Fruit fly (Drosophila melanogaster): ENCODE data around the gene CG43999.
A peak's percentile ranks its signal among the peaks of the same experiment; 100 is the strongest.

The CG43999 gene

DNA sequence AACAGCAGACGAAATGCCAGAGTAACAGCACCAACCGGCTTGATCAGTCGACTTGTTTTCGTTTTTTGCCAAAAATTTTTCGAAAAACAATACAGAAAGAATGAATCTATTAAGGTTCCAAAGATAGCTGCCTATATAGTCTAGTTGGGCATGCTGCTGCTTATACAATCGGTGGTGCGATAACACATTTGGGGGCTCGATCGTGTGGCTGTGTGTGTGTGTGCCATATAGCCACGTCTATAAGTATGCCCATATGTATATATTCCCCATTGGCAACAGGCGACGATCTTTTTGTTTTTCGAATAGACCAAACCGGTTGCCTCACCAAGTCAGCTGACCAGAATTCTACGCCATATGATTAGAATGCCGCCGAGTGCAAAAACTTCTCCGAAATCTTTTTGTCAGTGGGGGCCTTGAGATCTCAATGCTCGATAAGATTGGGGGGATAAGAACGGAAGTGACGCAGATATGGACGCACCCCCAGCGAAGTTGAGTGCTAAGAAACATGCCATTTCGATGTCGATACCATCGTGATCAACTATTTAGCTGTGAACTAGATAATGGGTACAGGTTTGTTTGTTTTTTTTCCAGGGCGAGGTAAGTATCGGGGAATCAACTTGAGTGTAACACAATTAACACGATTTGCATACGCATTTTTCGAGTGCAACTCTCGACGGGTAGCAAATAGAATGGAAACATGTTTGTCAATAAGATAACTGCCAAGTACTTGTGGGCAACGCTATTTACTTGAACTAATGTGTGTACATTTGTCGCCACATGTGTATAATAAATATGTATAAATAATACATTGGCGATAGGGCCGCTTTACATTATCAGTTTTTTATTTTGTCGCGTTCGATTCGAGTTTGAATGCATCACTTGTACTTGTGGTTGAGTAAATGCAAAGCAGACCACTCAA lies 11.4 kb upstream of the CG43999 start:
- TF ChIP-seq rn (GFP tag; IDR thresholded peaks at IDR 0.05): no peak
- no peak for TF ChIP-seq CG10348 (GFP tag; IDR thresholded peaks at IDR 0.05)
- TF ChIP-seq CG14655 (GFP tag; optimal IDR thresholded peaks at IDR 0.05): peak; percentile 22
- TF ChIP-seq CG12605 (GFP tag; IDR thresholded peaks at IDR 0.05): no peak; the same call in 1 of the 2 replicates
- no peak for TF ChIP-seq gl (tag; optimal IDR thresholded peaks at IDR 0.05)
- peak; percentile 65 for TF ChIP-seq Ets98B (GFP tag; IDR thresholded peaks at IDR 0.05)
- TF ChIP-seq Pif1B (GFP tag; optimal IDR thresholded peaks at IDR 0.05): no peak
- no peak for TF ChIP-seq CG34367 (tag; optimal IDR thresholded peaks at IDR 0.05)
- no peak for TF ChIP-seq EcR (GFP tag; optimal IDR thresholded peaks at IDR 0.05)
- no peak for TF ChIP-seq CG13204 (GFP tag; optimal IDR thresholded peaks at IDR 0.05)
- no peak for TF ChIP-seq CG17806 (tag; optimal IDR thresholded peaks at IDR 0.05)
- TF ChIP-seq CG8159 (tag; optimal IDR thresholded peaks at IDR 0.05): no peak
- no peak for TF ChIP-seq D1 (tag; optimal IDR thresholded peaks at IDR 0.05)
- TF ChIP-seq CG4496 (GFP tag; IDR thresholded peaks at IDR 0.05): peak; percentile 60
- TF ChIP-seq Pif1A (GFP tag; optimal IDR thresholded peaks at IDR 0.05): peak; percentile 15
- 0 out of 3 replicates have a peak, but pooled peaks have one; percentile 49 for TF ChIP-seq fd96Ca (GFP tag; IDR thresholded peaks at IDR 0.05)
- TF ChIP-seq CG8301 (tag; optimal IDR thresholded peaks at IDR 0.05): no peak
- peak; percentile 37; the same call in 1 of the 2 replicates for TF ChIP-seq CG32121 (GFP tag; IDR thresholded peaks at IDR 0.05)
- no peak for TF ChIP-seq CG15710 (tag; optimal IDR thresholded peaks at IDR 0.05)
- no peak for TF ChIP-seq Snoo (tag; optimal IDR thresholded peaks at IDR 0.05)
- TF ChIP-seq CG9948 (tag; optimal IDR thresholded peaks at IDR 0.05): no peak

DNA sequence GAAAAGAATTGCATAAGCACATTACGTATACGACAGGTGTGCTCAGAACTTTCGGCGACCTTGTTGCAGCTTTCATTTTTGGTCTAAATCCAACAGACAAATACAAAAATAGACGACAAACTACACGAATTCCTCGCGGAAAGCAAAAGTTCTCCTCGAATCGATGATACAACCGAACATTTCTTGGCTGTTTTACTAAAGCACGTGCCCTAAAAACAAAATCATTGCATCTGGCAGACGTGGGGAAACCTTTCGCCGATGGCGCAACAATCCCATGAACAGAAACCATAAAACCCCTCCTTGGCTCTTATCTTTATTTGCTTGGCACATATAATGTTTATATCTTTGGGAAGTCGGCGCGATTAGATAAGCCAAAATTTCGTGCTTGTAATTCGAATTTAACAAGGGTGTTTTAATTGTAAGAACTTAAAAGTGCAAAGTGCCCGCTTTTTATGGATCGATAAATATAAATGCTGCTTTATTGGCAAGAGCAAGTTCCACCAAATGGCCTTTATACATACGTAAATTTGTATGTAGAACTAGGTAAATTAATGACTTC lies 9.8 kb upstream of the CG43999 start:
- TF ChIP-seq EcR (GFP tag; optimal IDR thresholded peaks at IDR 0.05) (no peak), CG4496 (GFP tag; IDR thresholded peaks at IDR 0.05) (no peak), CG14655 (GFP tag; optimal IDR thresholded peaks at IDR 0.05) (no peak), CG12605 (GFP tag; IDR thresholded peaks at IDR 0.05) (no peak), rn (GFP tag; IDR thresholded peaks at IDR 0.05) (no peak), CG8301 (tag; optimal IDR thresholded peaks at IDR 0.05) (no peak), D1 (tag; optimal IDR thresholded peaks at IDR 0.05) (no peak), CG8159 (tag; optimal IDR thresholded peaks at IDR 0.05) (no peak), CG32121 (GFP tag; IDR thresholded peaks at IDR 0.05) (no peak)

DNA sequence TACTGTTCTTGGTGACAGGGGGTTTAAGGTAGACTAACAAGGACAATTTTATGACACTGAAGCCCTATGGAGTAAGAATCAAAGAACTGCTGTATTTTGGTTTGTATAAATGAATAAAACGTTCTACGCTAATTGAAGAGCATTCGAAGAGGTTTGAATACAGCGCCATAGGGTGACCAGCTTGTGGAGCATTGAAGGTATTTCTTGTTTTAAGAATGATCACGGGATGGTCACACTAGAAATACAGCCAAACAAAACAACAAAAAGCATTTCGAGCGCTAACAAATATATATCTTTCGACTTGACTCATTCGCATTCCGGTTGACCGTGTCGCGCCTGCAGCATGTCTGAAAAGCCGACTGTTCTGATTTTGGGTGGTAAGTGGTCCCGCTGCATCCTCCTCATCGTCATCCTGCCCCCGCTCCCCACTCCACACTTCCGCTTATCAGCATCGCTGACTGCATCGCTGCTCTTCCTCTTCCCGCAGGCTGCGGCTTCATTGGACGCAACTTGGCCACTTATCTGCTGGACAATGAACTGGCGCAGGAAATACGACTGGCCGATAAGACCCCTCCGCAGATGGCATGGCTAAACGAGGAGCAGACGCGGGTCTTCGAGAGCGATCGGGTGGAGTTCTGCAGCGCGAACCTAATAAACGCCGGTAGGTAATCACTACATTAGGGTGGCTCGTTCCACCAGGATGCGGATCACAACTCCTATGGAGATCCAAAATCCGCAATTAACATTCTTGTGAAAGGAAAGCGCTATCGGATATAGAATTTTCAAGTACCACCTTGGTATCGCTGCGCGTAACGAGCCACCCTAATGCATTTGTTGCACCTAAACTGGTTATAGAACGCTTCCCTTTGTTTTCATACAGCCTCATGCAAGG lies 5.1 kb upstream of the CG43999 start, which contains the start of gene CG5854:
TSS of gene CG5854 (plus strand) at position 229 of the 892 bp plus-strand sequence.
- TF ChIP-seq Pif1B (GFP tag; optimal IDR thresholded peaks at IDR 0.05): peak; percentile 97
- TF ChIP-seq D1 (tag; optimal IDR thresholded peaks at IDR 0.05): no peak
- peak; percentile 98 for TF ChIP-seq Pif1A (GFP tag; optimal IDR thresholded peaks at IDR 0.05)
- peak; percentile 93 for TF ChIP-seq CG13204 (GFP tag; optimal IDR thresholded peaks at IDR 0.05)
- TF ChIP-seq CG34367 (tag; optimal IDR thresholded peaks at IDR 0.05): peak; percentile 95
- TF ChIP-seq Snoo (tag; optimal IDR thresholded peaks at IDR 0.05): peak; percentile 95
- TF ChIP-seq rn (GFP tag; IDR thresholded peaks at IDR 0.05): peak; percentile 94
- peak; percentile 92 for TF ChIP-seq CG17806 (tag; optimal IDR thresholded peaks at IDR 0.05)
- peak; percentile 98 for TF ChIP-seq CG12605 (GFP tag; IDR thresholded peaks at IDR 0.05)
- TF ChIP-seq gl (tag; optimal IDR thresholded peaks at IDR 0.05): peak; percentile 93
- TF ChIP-seq Ets98B (GFP tag; IDR thresholded peaks at IDR 0.05): peak; percentile 99
- peak; percentile 96 for TF ChIP-seq CG32121 (GFP tag; IDR thresholded peaks at IDR 0.05)
- peak; percentile 99 for TF ChIP-seq fd96Ca (GFP tag; IDR thresholded peaks at IDR 0.05)
- TF ChIP-seq CG9948 (tag; optimal IDR thresholded peaks at IDR 0.05): peak; percentile 91
- peak; percentile 98 for TF ChIP-seq EcR (GFP tag; optimal IDR thresholded peaks at IDR 0.05)
- peak; percentile 96 for TF ChIP-seq CG8159 (tag; optimal IDR thresholded peaks at IDR 0.05)
- TF ChIP-seq CG4496 (GFP tag; IDR thresholded peaks at IDR 0.05): peak; percentile 99
- peak; percentile 98 for TF ChIP-seq CG14655 (GFP tag; optimal IDR thresholded peaks at IDR 0.05)
- peak; percentile 83 for TF ChIP-seq CG10348 (GFP tag; IDR thresholded peaks at IDR 0.05)
- peak; percentile 96 for TF ChIP-seq CG15710 (tag; optimal IDR thresholded peaks at IDR 0.05)
- TF ChIP-seq CG8301 (tag; optimal IDR thresholded peaks at IDR 0.05): peak; percentile 96

DNA sequence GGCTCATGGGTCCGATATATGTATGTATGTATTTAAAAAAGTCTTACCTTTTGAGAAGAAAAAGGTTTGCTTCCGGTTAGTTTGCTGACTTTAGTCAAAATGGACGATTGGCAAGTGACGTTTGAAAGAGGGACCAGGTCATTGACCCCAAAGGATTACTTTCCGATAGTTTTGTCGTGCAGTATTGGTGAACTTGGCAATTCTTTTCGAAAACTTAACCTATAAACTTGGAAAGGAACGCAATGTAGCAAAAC lies 4.6 kb upstream of the CG43999 start, which contains the start of gene RpS19b:
TSS of gene RpS19b (minus strand) at position 101 of the 254 bp plus-strand sequence.
- no peak for TF ChIP-seq D1 (tag; optimal IDR thresholded peaks at IDR 0.05)
- TF ChIP-seq CG8301 (tag; optimal IDR thresholded peaks at IDR 0.05): no peak
- TF ChIP-seq Ets98B (GFP tag; IDR thresholded peaks at IDR 0.05): no peak
- no peak for TF ChIP-seq CG12605 (GFP tag; IDR thresholded peaks at IDR 0.05)
- TF ChIP-seq rn (GFP tag; IDR thresholded peaks at IDR 0.05): no peak
- no peak for TF ChIP-seq Snoo (tag; optimal IDR thresholded peaks at IDR 0.05)
- no peak for TF ChIP-seq CG14655 (GFP tag; optimal IDR thresholded peaks at IDR 0.05)
